ENCODE assay signal across 2 worm cellular contexts in genomic region chrIV:11563090-11563489, ce11.
TF ChIP-seq lines count a peak whose summit lies in the region.

No protein-coding gene starts in this region.

TF ChIP-seq in whole organism, L4 larva, 104 proteins besides CTCF, POLR2A, EP300 and RAD21:
- TF ChIP-seq php-3 (GFP tag; IDR thresholded peaks at IDR 0.05; lab: Robert Waterston, UW) = no peak
- peak; percentile 94 for TF ChIP-seq aha-1 (tag; lab: Kevin White, UChicago)

TF ChIP-seq in whole organism, young adult, 124 proteins besides CTCF, POLR2A, EP300 and RAD21:
- TF ChIP-seq ekl-4 (GFP tag; IDR thresholded peaks at IDR 0.05; lab: Robert Waterston, UW) (0 out of 2 replicates have a peak, but pooled peaks have one; percentile 11), rec-8 (tag; optimal IDR thresholded peaks at IDR 0.05; lab: Kevin White, UChicago) (no peak)
